Worm (Caenorhabditis elegans) whole organism, L3 larva: ENCODE measurements around the gene srw-71.
"Not testable (repeated sequence)": the region's sequence is repeated elsewhere in the genome, so short reads cannot be mapped to it uniquely, and the experiment has no call there.

Experiments
- R02D3.7 ChIP-seq: fragments of 150-350 bp; optimal IDR thresholded peaks from 2 replicates; lab custom pipeline; 2014; ENCODE audit warnings: missing biosample characterization, missing genetic modification characterization
- ama-1 ChIP-seq: fragments of 150-350 bp; optimal IDR thresholded peaks from 2 replicates; lab custom pipeline; 2018
- ceh-28 ChIP-seq: fragments of 150-350 bp; optimal IDR thresholded peaks from 2 replicates; lab custom pipeline; 2014; ENCODE audit warnings: missing biosample characterization, missing genetic modification reagents, missing genetic modification characterization
- ceh-82 ChIP-seq: fragments of 150-350 bp; optimal IDR thresholded peaks from 2 replicates; lab custom pipeline; 2014; ENCODE audit warnings: missing biosample characterization, missing genetic modification characterization
- daf-12 ChIP-seq: fragments of 150-350 bp; optimal IDR thresholded peaks from 2 replicates; lab custom pipeline; 2014; ENCODE audit warnings: missing biosample characterization, missing genetic modification reagents, missing genetic modification characterization
- egl-27 ChIP-seq: sonication (generic microtip); optimal IDR thresholded peaks from 4 replicates; lab custom pipeline; 2017; ENCODE audit warnings: missing biosample characterization, missing genetic modification reagents, missing genetic modification characterization
- egl-5 ChIP-seq: fragments of 150-350 bp; optimal IDR thresholded peaks from 2 replicates; lab custom pipeline; 2017; ENCODE audit warnings: missing biosample characterization, missing genetic modification reagents, missing genetic modification characterization, inconsistent platforms
- elt-1 ChIP-seq: fragments of 150-350 bp; optimal IDR thresholded peaks from 2 replicates; lab custom pipeline; 2014; ENCODE audit warnings: missing biosample characterization, missing genetic modification characterization
- elt-2 ChIP-seq: sonication (generic microtip); optimal IDR thresholded peaks from 2 replicates; lab custom pipeline; 2016; ENCODE audit warnings: missing genetic modification reagents, mild to moderate bottlenecking, missing genetic modification characterization, missing compliant biosample characterization
- elt-3 ChIP-seq, 3 experiments: fragments of 150-350 bp in 1 of 3; sonication (generic microtip) in 2 of 3; optimal IDR thresholded peaks; 2 replicates in 2 of 3; 4 replicates in 1 of 3; lab custom pipeline; 2014 to 2017; ENCODE audit warnings: missing biosample characterization in 3 of 3, missing genetic modification characterization in 3 of 3
- eor-1 ChIP-seq, 2 experiments: fragments of 150-350 bp; optimal IDR thresholded peaks; 2 replicates each; lab custom pipeline; 2014 to 2018; ENCODE audit warnings: missing biosample characterization in 2 of 2, missing genetic modification characterization in 2 of 2
- fkh-2 ChIP-seq: fragments of 150-350 bp; optimal IDR thresholded peaks from 2 replicates; lab custom pipeline; 2014; ENCODE audit warnings: missing biosample characterization, missing genetic modification reagents, missing genetic modification characterization
- fos-1 ChIP-seq: fragments of 150-350 bp; optimal IDR thresholded peaks from 2 replicates; lab custom pipeline; 2014; ENCODE audit warnings: missing biosample characterization, missing genetic modification characterization
- hmg-11 ChIP-seq: sonication (generic microtip); optimal IDR thresholded peaks from 2 replicates; lab custom pipeline; 2016; ENCODE audit warnings: missing genetic modification characterization, missing compliant biosample characterization
- jun-1 ChIP-seq: fragments of 150-350 bp; optimal IDR thresholded peaks from 2 replicates; lab custom pipeline; 2014; ENCODE audit warnings: missing biosample characterization, missing genetic modification reagents, missing genetic modification characterization
- lin-15B ChIP-seq: fragments of 150-350 bp; optimal IDR thresholded peaks from 2 replicates; lab custom pipeline; 2014; ENCODE audit warnings: missing biosample characterization, missing genetic modification characterization
- lin-39 ChIP-seq: fragments of 150-350 bp; optimal IDR thresholded peaks from 2 replicates; lab custom pipeline; 2018; ENCODE audit warnings: missing biosample characterization, missing genetic modification reagents, missing genetic modification characterization
- lsy-12 ChIP-seq: sonication (generic microtip); optimal IDR thresholded peaks from 2 replicates; lab custom pipeline; 2016; ENCODE audit warnings: mild to moderate bottlenecking, missing genetic modification characterization, missing compliant biosample characterization
- mml-1 ChIP-seq: fragments of 150-350 bp; sonication (generic microtip); optimal IDR thresholded peaks from 3 replicates; lab custom pipeline; 2014; ENCODE audit warnings: missing biosample characterization, missing genetic modification characterization
- nfya-1 ChIP-seq: sonication (generic microtip); optimal IDR thresholded peaks from 2 replicates; lab custom pipeline; 2017; ENCODE audit warnings: missing genetic modification characterization, mild to moderate bottlenecking, missing compliant biosample characterization, antibody characterized with exemption, moderate library complexity; ENCODE audit not compliant: insufficient read depth
- nhr-11 ChIP-seq: fragments of 150-350 bp; optimal IDR thresholded peaks from 2 replicates; lab custom pipeline; 2014; ENCODE audit warnings: missing biosample characterization, missing genetic modification characterization
- nhr-23 ChIP-seq: fragments of 150-350 bp; optimal IDR thresholded peaks from 2 replicates; lab custom pipeline; 2014; ENCODE audit warnings: missing biosample characterization, missing genetic modification reagents, missing genetic modification characterization
- nhr-237 ChIP-seq: fragments of 150-350 bp; optimal IDR thresholded peaks from 2 replicates; lab custom pipeline; 2014; ENCODE audit warnings: missing biosample characterization, missing genetic modification characterization
- nhr-28 ChIP-seq: fragments of 150-350 bp; optimal IDR thresholded peaks from 2 replicates; lab custom pipeline; 2014; ENCODE audit warnings: missing biosample characterization, missing genetic modification characterization
- nhr-43 ChIP-seq: sonication (generic microtip); optimal IDR thresholded peaks from 2 replicates; lab custom pipeline; 2016; ENCODE audit warnings: mild to moderate bottlenecking, missing genetic modification characterization, missing compliant biosample characterization; ENCODE audit not compliant: poor library complexity, severe bottlenecking
- nhr-67 ChIP-seq: fragments of 150-350 bp; optimal IDR thresholded peaks from 2 replicates; lab custom pipeline; 2014; ENCODE audit warnings: missing biosample characterization, missing genetic modification characterization
- nhr-76 ChIP-seq: fragments of 150-350 bp; sonication (generic microtip); optimal IDR thresholded peaks from 5 replicates; lab custom pipeline; 2014; ENCODE audit warnings: missing biosample characterization, missing genetic modification characterization
- nhr-77 ChIP-seq: fragments of 150-350 bp; optimal IDR thresholded peaks from 2 replicates; lab custom pipeline; 2014; ENCODE audit warnings: missing biosample characterization, missing genetic modification characterization
- pha-4 ChIP-seq: fragments of 150-350 bp; optimal IDR thresholded peaks from 2 replicates; lab custom pipeline; 2014; ENCODE audit warnings: missing biosample characterization, missing genetic modification reagents, missing genetic modification characterization
- sea-2 ChIP-seq: fragments of 150-350 bp; sonication (generic microtip); optimal IDR thresholded peaks from 4 replicates; lab custom pipeline; 2014; ENCODE audit warnings: missing biosample characterization, missing genetic modification reagents, missing genetic modification characterization
- tbx-2 ChIP-seq: sonication (generic microtip); optimal IDR thresholded peaks from 2 replicates; lab custom pipeline; 2016; ENCODE audit warnings: mild to moderate bottlenecking, missing genetic modification characterization, missing compliant biosample characterization
- unc-39 ChIP-seq: sonication (generic microtip); optimal IDR thresholded peaks from 4 replicates; lab custom pipeline; 2017; ENCODE audit warnings: missing biosample characterization, missing genetic modification characterization
- unc-62 ChIP-seq: fragments of 150-350 bp; sonication (generic microtip); optimal IDR thresholded peaks from 4 replicates; lab custom pipeline; 2014; ENCODE audit warnings: missing biosample characterization, missing genetic modification reagents, missing genetic modification characterization
- zag-1 ChIP-seq: fragments of 150-350 bp; optimal IDR thresholded peaks from 2 replicates; lab custom pipeline; 2014; ENCODE audit warnings: missing biosample characterization, missing genetic modification characterization
- ztf-11 ChIP-seq: fragments of 150-350 bp; optimal IDR thresholded peaks from 2 replicates; lab custom pipeline; 2014; ENCODE audit warnings: missing biosample characterization, missing genetic modification characterization
- ztf-4 ChIP-seq: fragments of 150-350 bp; optimal IDR thresholded peaks from 2 replicates; lab custom pipeline; 2014; ENCODE audit warnings: missing biosample characterization, missing genetic modification characterization

Gene srw-71

ce11 chrV:7454236-7454635, 23.3 kb upstream of the srw-71 start, which contains the start of gene try-8:
try-8 (minus strand) TSS chrV:7454336.
- TF ChIP-seq nhr-237 (tag; lab: Kevin White, UChicago), result no peak
- TF ChIP-seq nhr-23 (tag; lab: Kevin White, UChicago), result no peak
- TF ChIP-seq, all 47 proteins: peak for 0

DNA sequence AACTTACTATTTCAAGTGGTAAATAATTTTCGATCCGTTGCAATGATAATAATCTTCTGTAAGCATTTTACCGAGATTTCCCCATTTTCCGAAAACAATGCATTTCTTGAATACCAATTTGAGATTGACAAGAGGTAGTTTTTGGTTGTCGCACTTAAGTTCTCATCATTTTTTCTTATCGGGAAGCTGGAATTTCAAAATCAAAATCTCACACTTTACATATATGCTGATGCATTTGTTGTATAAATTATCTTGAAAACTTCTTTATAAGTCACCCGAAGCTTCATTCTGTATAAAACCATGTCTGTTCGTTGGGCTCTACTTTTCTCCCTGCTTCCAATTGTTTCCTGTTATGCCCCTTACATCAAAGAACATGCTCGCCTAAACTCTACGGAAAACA, 20.5 kb upstream of the srw-71 start, which contains the start of gene try-11:
TSS of gene try-11 (plus strand) at position 301 of the 400 bp plus-strand sequence.
- TF ChIP-seq nhr-77 (no peak), egl-27 (tag; lab: Kevin White, UChicago) (no peak), tbx-2 (tag; lab: Kevin White, UChicago) (no peak), ztf-4 (tag; lab: Kevin White, UChicago) (no peak), ztf-11 (tag; lab: Kevin White, UChicago) (no peak), zag-1 (no peak), eor-1 (tag; optimal IDR thresholded peaks at IDR 0.05; lab: Kevin White, UChicago) (no peak), nhr-11 (tag; lab: Kevin White, UChicago) (no peak), nhr-28 (tag; lab: Kevin White, UChicago) (no peak), ama-1 (no peak), nhr-76 (tag; lab: Kevin White, UChicago) (no peak)

DNA sequence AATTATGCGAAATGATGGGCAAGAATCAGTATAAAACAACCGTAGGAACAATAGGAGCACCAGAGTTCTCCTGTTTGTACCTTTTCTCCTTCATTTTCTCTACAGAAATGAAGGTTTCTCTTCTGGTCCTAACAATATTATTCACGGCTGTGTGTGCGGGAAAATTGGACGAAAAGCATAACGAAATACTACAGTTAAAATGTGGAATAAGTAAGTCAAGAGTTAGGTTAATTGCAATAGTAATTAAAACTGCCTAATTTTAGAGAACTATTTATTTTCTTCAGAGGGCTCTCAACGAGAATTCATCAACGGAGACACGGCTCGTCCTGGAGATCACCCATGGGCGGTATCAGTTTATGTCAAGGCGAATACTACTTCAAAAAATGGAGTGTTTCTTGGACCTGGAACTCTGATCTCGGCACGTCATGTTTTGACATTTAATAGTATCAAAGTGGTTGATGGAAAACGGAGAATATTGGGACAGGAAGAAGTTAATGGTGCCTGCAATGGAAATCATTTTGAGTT, 18.4 kb upstream of the srw-71 start, which contains the start of gene try-12:
TSS of gene try-12 (plus strand) at position 51 of the 525 bp plus-strand sequence.
- TF ChIP-seq fos-1 (tag; lab: Kevin White, UChicago), result no peak
- no peak for TF ChIP-seq egl-27 (tag; lab: Kevin White, UChicago)
- no peak for TF ChIP-seq ama-1
- no peak for TF ChIP-seq nhr-76 (tag; lab: Kevin White, UChicago)
- TF ChIP-seq nhr-77, result no peak
- no peak for TF ChIP-seq sea-2 (GFP tag; lab: Kevin White, UChicago)
- TF ChIP-seq nhr-28 (tag; lab: Kevin White, UChicago), result no peak
- no peak for TF ChIP-seq hmg-11 (tag; lab: Kevin White, UChicago)
- no peak for TF ChIP-seq daf-12
- TF ChIP-seq elt-1 (tag; lab: Kevin White, UChicago), result no peak
- TF ChIP-seq nfya-1 (tag; lab: Kevin White, UChicago), result no peak
- TF ChIP-seq lsy-12, result no peak
- no peak for TF ChIP-seq ztf-11 (tag; lab: Kevin White, UChicago)

ce11 chrV:7446965-7447364, 16.0 kb upstream of the srw-71 start, which contains the start of gene F25E5.5:
F25E5.5 (plus strand) TSS chrV:7447265.
- TF ChIP-seq nfya-1 (tag; lab: Kevin White, UChicago) (no peak), lin-15B (no peak), fkh-2 (tag; lab: Kevin White, UChicago) (no peak), nhr-43 (tag; lab: Kevin White, UChicago) (no peak), elt-2 (no peak), nhr-23 (tag; lab: Kevin White, UChicago) (no peak), nhr-11 (tag; lab: Kevin White, UChicago) (no peak), jun-1 (tag; lab: Kevin White, UChicago) (no peak), tbx-2 (tag; lab: Kevin White, UChicago) (no peak), ztf-4 (tag; lab: Kevin White, UChicago) (no peak), egl-27 (tag; lab: Kevin White, UChicago) (no peak), eor-1 (tag; optimal IDR thresholded peaks at IDR 0.05; lab: Kevin White, UChicago) (no peak), pha-4 (tag; lab: Kevin White, UChicago) (no peak), mml-1 (tag; lab: Kevin White, UChicago) (no peak), unc-62 (GFP tag; lab: Kevin White, UChicago) (no peak), egl-5 (tag; lab: Kevin White, UChicago) (no peak), R02D3.7 (no peak)

DNA sequence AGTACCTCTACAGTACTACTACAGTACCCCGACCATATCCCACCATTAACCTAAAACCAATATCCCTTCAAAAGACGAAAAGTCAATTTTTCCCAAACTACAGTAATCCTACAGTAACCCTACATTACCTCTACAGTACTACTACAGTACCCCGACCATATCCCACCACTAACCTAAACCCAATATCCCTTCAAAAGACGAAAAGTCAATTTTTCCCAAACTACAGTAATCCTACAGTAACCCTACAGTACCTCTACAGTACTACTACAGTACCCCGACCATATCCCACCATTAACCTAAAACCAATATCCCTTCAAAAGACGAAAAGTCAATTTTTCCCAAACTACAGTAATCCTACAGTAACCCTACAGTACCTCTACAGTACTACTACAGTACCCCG, 13.4 kb upstream of the srw-71 start, which contains the start of gene nhr-141:
TSS of gene nhr-141 (plus strand) at position 331 of the 400 bp plus-strand sequence.
- not testable (repeated sequence) for TF ChIP-seq R02D3.7; nhr-76 (tag; lab: Kevin White, UChicago); pha-4 (tag; lab: Kevin White, UChicago)

ce11 chrV:7439807-7440206, 8.9 kb upstream of the srw-71 start, which contains the start of gene try-13:
try-13 (plus strand) TSS chrV:7440107.
- no peak for TF ChIP-seq egl-27 (tag; lab: Kevin White, UChicago)
- TF ChIP-seq sea-2 (GFP tag; lab: Kevin White, UChicago), result no peak
- no peak for TF ChIP-seq egl-5 (tag; lab: Kevin White, UChicago)
- TF ChIP-seq nhr-76 (tag; lab: Kevin White, UChicago), result no peak
- TF ChIP-seq nhr-43 (tag; lab: Kevin White, UChicago), result no peak
- no peak for TF ChIP-seq elt-3 (tag; optimal IDR thresholded peaks at IDR 0.05; lab: Kevin White, UChicago)
- TF ChIP-seq nfya-1 (tag; lab: Kevin White, UChicago), result no peak
- no peak for TF ChIP-seq zag-1
- TF ChIP-seq nhr-11 (tag; lab: Kevin White, UChicago), result no peak
- no peak for TF ChIP-seq mml-1 (tag; lab: Kevin White, UChicago)
- TF ChIP-seq ceh-28, result no peak
- no peak for TF ChIP-seq hmg-11 (tag; lab: Kevin White, UChicago)
- no peak for TF ChIP-seq lsy-12
- no peak for TF ChIP-seq pha-4 (tag; lab: Kevin White, UChicago)
- TF ChIP-seq unc-39 (tag; lab: Kevin White, UChicago), result no peak
- TF ChIP-seq nhr-77, result no peak
- TF ChIP-seq nhr-67 (tag; lab: Kevin White, UChicago), result no peak
- TF ChIP-seq lin-39, result no peak
- no peak for TF ChIP-seq daf-12
- no peak for TF ChIP-seq ceh-82
